Worm (Caenorhabditis elegans) whole organism, L3 larva: Measurements from ENCODE around the gene F53H4.3.

Experiments used
- R02D3.7 ChIP-seq: fragments of 150-350 bp; optimal IDR thresholded peaks from 2 replicates; lab custom pipeline; 2014; ENCODE audit warnings: missing biosample characterization, missing genetic modification characterization
- ZK546.5 ChIP-seq: sonication (generic microtip); optimal IDR thresholded peaks from 2 replicates; lab custom pipeline; 2017; ENCODE audit warnings: missing biosample characterization, missing genetic modification characterization
- aly-2 ChIP-seq: fragments of 150-350 bp; optimal IDR thresholded peaks from 2 replicates; lab custom pipeline; 2014; ENCODE audit warnings: missing biosample characterization, missing genetic modification characterization
- ama-1 ChIP-seq: fragments of 150-350 bp; optimal IDR thresholded peaks from 2 replicates; lab custom pipeline; 2018
- ceh-16 ChIP-seq: sonication (generic microtip); optimal IDR thresholded peaks from 2 replicates; lab custom pipeline; 2017; ENCODE audit warnings: missing biosample characterization, missing genetic modification characterization
- ceh-28 ChIP-seq: fragments of 150-350 bp; optimal IDR thresholded peaks from 2 replicates; lab custom pipeline; 2014; ENCODE audit warnings: missing biosample characterization, missing genetic modification reagents, missing genetic modification characterization
- ceh-82 ChIP-seq: fragments of 150-350 bp; optimal IDR thresholded peaks from 2 replicates; lab custom pipeline; 2014; ENCODE audit warnings: missing biosample characterization, missing genetic modification characterization
- ceh-9 ChIP-seq: sonication (generic microtip); optimal IDR thresholded peaks from 2 replicates; lab custom pipeline; 2018; ENCODE audit warnings: missing biosample characterization, missing genetic modification characterization
- daf-12 ChIP-seq: fragments of 150-350 bp; optimal IDR thresholded peaks from 2 replicates; lab custom pipeline; 2014; ENCODE audit warnings: missing biosample characterization, missing genetic modification reagents, missing genetic modification characterization
- egl-5 ChIP-seq: fragments of 150-350 bp; optimal IDR thresholded peaks from 2 replicates; lab custom pipeline; 2017; ENCODE audit warnings: missing biosample characterization, missing genetic modification reagents, missing genetic modification characterization, inconsistent platforms
- elt-1 ChIP-seq: fragments of 150-350 bp; optimal IDR thresholded peaks from 2 replicates; lab custom pipeline; 2014; ENCODE audit warnings: missing biosample characterization, missing genetic modification characterization
- elt-2 ChIP-seq: sonication (generic microtip); optimal IDR thresholded peaks from 2 replicates; lab custom pipeline; 2016; ENCODE audit warnings: missing genetic modification reagents, mild to moderate bottlenecking, missing genetic modification characterization, missing compliant biosample characterization
- elt-3 ChIP-seq, 3 experiments: fragments of 150-350 bp in 1 of 3; sonication (generic microtip) in 2 of 3; optimal IDR thresholded peaks; 2 replicates in 2 of 3; 4 replicates in 1 of 3; lab custom pipeline; 2014 to 2017; ENCODE audit warnings: missing biosample characterization in 3 of 3, missing genetic modification characterization in 3 of 3
- eor-1 ChIP-seq, 2 experiments: fragments of 150-350 bp; optimal IDR thresholded peaks; 2 replicates each; lab custom pipeline; 2014 to 2018; ENCODE audit warnings: missing biosample characterization in 2 of 2, missing genetic modification characterization in 2 of 2
- fkh-10 ChIP-seq: sonication (generic microtip); optimal IDR thresholded peaks from 2 replicates; lab custom pipeline; 2017; ENCODE audit warnings: missing biosample characterization, missing genetic modification reagents, missing genetic modification characterization
- fkh-2 ChIP-seq: fragments of 150-350 bp; optimal IDR thresholded peaks from 2 replicates; lab custom pipeline; 2014; ENCODE audit warnings: missing biosample characterization, missing genetic modification reagents, missing genetic modification characterization
- fos-1 ChIP-seq: fragments of 150-350 bp; optimal IDR thresholded peaks from 2 replicates; lab custom pipeline; 2014; ENCODE audit warnings: missing biosample characterization, missing genetic modification characterization
- hmg-11 ChIP-seq: sonication (generic microtip); optimal IDR thresholded peaks from 2 replicates; lab custom pipeline; 2016; ENCODE audit warnings: missing genetic modification characterization, missing compliant biosample characterization
- jun-1 ChIP-seq: fragments of 150-350 bp; optimal IDR thresholded peaks from 2 replicates; lab custom pipeline; 2014; ENCODE audit warnings: missing biosample characterization, missing genetic modification reagents, missing genetic modification characterization
- lin-15B ChIP-seq: fragments of 150-350 bp; optimal IDR thresholded peaks from 2 replicates; lab custom pipeline; 2014; ENCODE audit warnings: missing biosample characterization, missing genetic modification characterization
- lin-39 ChIP-seq: fragments of 150-350 bp; optimal IDR thresholded peaks from 2 replicates; lab custom pipeline; 2018; ENCODE audit warnings: missing biosample characterization, missing genetic modification reagents, missing genetic modification characterization
- lsy-12 ChIP-seq: sonication (generic microtip); optimal IDR thresholded peaks from 2 replicates; lab custom pipeline; 2016; ENCODE audit warnings: mild to moderate bottlenecking, missing genetic modification characterization, missing compliant biosample characterization
- mdl-1 ChIP-seq: fragments of 150-350 bp; optimal IDR thresholded peaks from 2 replicates; lab custom pipeline; 2014; ENCODE audit warnings: missing biosample characterization, missing genetic modification characterization
- mml-1 ChIP-seq: fragments of 150-350 bp; sonication (generic microtip); optimal IDR thresholded peaks from 3 replicates; lab custom pipeline; 2014; ENCODE audit warnings: missing biosample characterization, missing genetic modification characterization
- nfya-1 ChIP-seq: sonication (generic microtip); optimal IDR thresholded peaks from 2 replicates; lab custom pipeline; 2017; ENCODE audit warnings: missing genetic modification characterization, mild to moderate bottlenecking, missing compliant biosample characterization, antibody characterized with exemption, moderate library complexity; ENCODE audit not compliant: insufficient read depth
- nhr-11 ChIP-seq: fragments of 150-350 bp; optimal IDR thresholded peaks from 2 replicates; lab custom pipeline; 2014; ENCODE audit warnings: missing biosample characterization, missing genetic modification characterization
- nhr-12 ChIP-seq: fragments of 150-350 bp; optimal IDR thresholded peaks from 2 replicates; lab custom pipeline; 2014; ENCODE audit warnings: missing biosample characterization, missing genetic modification characterization
- nhr-23 ChIP-seq: fragments of 150-350 bp; optimal IDR thresholded peaks from 2 replicates; lab custom pipeline; 2014; ENCODE audit warnings: missing biosample characterization, missing genetic modification reagents, missing genetic modification characterization
- nhr-237 ChIP-seq: fragments of 150-350 bp; optimal IDR thresholded peaks from 2 replicates; lab custom pipeline; 2014; ENCODE audit warnings: missing biosample characterization, missing genetic modification characterization
- nhr-25 ChIP-seq: sonication (generic microtip); optimal IDR thresholded peaks from 2 replicates; lab custom pipeline; 2017; ENCODE audit warnings: missing biosample characterization, missing genetic modification characterization
- nhr-28 ChIP-seq: fragments of 150-350 bp; optimal IDR thresholded peaks from 2 replicates; lab custom pipeline; 2014; ENCODE audit warnings: missing biosample characterization, missing genetic modification characterization
- nhr-43 ChIP-seq: sonication (generic microtip); optimal IDR thresholded peaks from 2 replicates; lab custom pipeline; 2016; ENCODE audit warnings: mild to moderate bottlenecking, missing genetic modification characterization, missing compliant biosample characterization; ENCODE audit not compliant: poor library complexity, severe bottlenecking
- nhr-67 ChIP-seq: fragments of 150-350 bp; optimal IDR thresholded peaks from 2 replicates; lab custom pipeline; 2014; ENCODE audit warnings: missing biosample characterization, missing genetic modification characterization
- nhr-76 ChIP-seq: fragments of 150-350 bp; sonication (generic microtip); optimal IDR thresholded peaks from 5 replicates; lab custom pipeline; 2014; ENCODE audit warnings: missing biosample characterization, missing genetic modification characterization
- nhr-77 ChIP-seq: fragments of 150-350 bp; optimal IDR thresholded peaks from 2 replicates; lab custom pipeline; 2014; ENCODE audit warnings: missing biosample characterization, missing genetic modification characterization
- pha-4 ChIP-seq: fragments of 150-350 bp; optimal IDR thresholded peaks from 2 replicates; lab custom pipeline; 2014; ENCODE audit warnings: missing biosample characterization, missing genetic modification reagents, missing genetic modification characterization
- pqm-1 ChIP-seq: fragments of 150-350 bp; optimal IDR thresholded peaks from 2 replicates; lab custom pipeline; 2017; ENCODE audit warnings: missing biosample characterization, missing genetic modification characterization, inconsistent platforms
- sea-2 ChIP-seq: fragments of 150-350 bp; sonication (generic microtip); optimal IDR thresholded peaks from 4 replicates; lab custom pipeline; 2014; ENCODE audit warnings: missing biosample characterization, missing genetic modification reagents, missing genetic modification characterization
- skn-1 ChIP-seq: fragments of 150-350 bp; optimal IDR thresholded peaks from 2 replicates; lab custom pipeline; 2014; ENCODE audit warnings: missing biosample characterization, missing genetic modification characterization
- tbx-2 ChIP-seq: sonication (generic microtip); optimal IDR thresholded peaks from 2 replicates; lab custom pipeline; 2016; ENCODE audit warnings: mild to moderate bottlenecking, missing genetic modification characterization, missing compliant biosample characterization
- unc-39 ChIP-seq: sonication (generic microtip); optimal IDR thresholded peaks from 4 replicates; lab custom pipeline; 2017; ENCODE audit warnings: missing biosample characterization, missing genetic modification characterization
- unc-62 ChIP-seq: fragments of 150-350 bp; sonication (generic microtip); optimal IDR thresholded peaks from 4 replicates; lab custom pipeline; 2014; ENCODE audit warnings: missing biosample characterization, missing genetic modification reagents, missing genetic modification characterization
- zag-1 ChIP-seq: fragments of 150-350 bp; optimal IDR thresholded peaks from 2 replicates; lab custom pipeline; 2014; ENCODE audit warnings: missing biosample characterization, missing genetic modification characterization
- ztf-11 ChIP-seq: fragments of 150-350 bp; optimal IDR thresholded peaks from 2 replicates; lab custom pipeline; 2014; ENCODE audit warnings: missing biosample characterization, missing genetic modification characterization
- ztf-4 ChIP-seq: fragments of 150-350 bp; optimal IDR thresholded peaks from 2 replicates; lab custom pipeline; 2014; ENCODE audit warnings: missing biosample characterization, missing genetic modification characterization

The F53H4.3 gene

ce11 chrX:15844330-15844729, 43.1 kb downstream of the F53H4.3 start:
- no peak for TF ChIP-seq nhr-67 (tag; lab: Kevin White, UChicago)
- no peak for TF ChIP-seq egl-5 (tag; lab: Kevin White, UChicago)
- TF ChIP-seq nhr-12 (tag; lab: Kevin White, UChicago) = no peak
- TF ChIP-seq nhr-23 = no peak
- no peak for TF ChIP-seq lin-39 (tag; lab: Kevin White, UChicago)
- no peak for TF ChIP-seq hmg-11
- no peak for TF ChIP-seq nhr-76 (tag; lab: Kevin White, UChicago)

DNA sequence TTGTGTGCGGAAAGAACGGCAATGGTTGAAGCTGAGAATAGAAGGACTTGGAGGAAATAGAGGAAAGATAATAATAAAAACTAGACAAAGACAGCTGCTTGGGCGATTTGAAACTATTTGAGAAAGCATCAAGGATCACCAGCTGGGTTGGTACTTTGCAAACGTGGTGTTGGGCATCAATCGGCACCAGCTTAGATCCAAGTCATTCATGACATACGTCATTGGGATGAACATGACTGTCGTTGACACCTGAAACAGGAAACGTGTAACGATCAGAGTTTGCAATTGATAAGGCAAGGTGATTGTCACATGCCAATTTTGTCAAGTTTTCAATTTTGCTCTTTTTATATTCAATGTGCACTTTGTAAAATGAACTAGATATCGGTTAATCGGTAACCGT, 44.9 kb downstream of the F53H4.3 start:
- TF ChIP-seq jun-1 (tag; lab: Kevin White, UChicago) = peak; percentile 61
- no peak for TF ChIP-seq sea-2
- TF ChIP-seq mml-1 (tag; lab: Kevin White, UChicago) = no peak
- no peak for TF ChIP-seq ZK546.5 (tag; lab: Kevin White, UChicago)
- peak; percentile 58 for TF ChIP-seq tbx-2 (tag; lab: Kevin White, UChicago)
- no peak for TF ChIP-seq elt-1 (tag; lab: Kevin White, UChicago)
- peak; percentile 47 for TF ChIP-seq nhr-77 (tag; lab: Kevin White, UChicago)
- TF ChIP-seq ceh-16 = no peak
- no peak for TF ChIP-seq nhr-12 (tag; lab: Kevin White, UChicago)
- TF ChIP-seq fkh-10 (GFP tag; lab: Kevin White, UChicago) = no peak
- no peak for TF ChIP-seq ztf-4 (tag; lab: Kevin White, UChicago)
- no peak for TF ChIP-seq elt-3 (tag; optimal IDR thresholded peaks at IDR 0.05; lab: Kevin White, UChicago)
- TF ChIP-seq daf-12 = no peak
- peak; percentile 87 for TF ChIP-seq pqm-1 (tag; lab: Kevin White, UChicago)
- no peak for TF ChIP-seq lin-15B (tag; lab: Kevin White, UChicago)
- peak; percentile 67 for TF ChIP-seq lsy-12 (tag; lab: Kevin White, UChicago)
- no peak for TF ChIP-seq hmg-11
- peak; percentile 3 for TF ChIP-seq pha-4 (tag; lab: Kevin White, UChicago)
- TF ChIP-seq R02D3.7 = no peak
- no peak for TF ChIP-seq fkh-2 (tag; lab: Kevin White, UChicago)
- TF ChIP-seq aly-2 (tag; lab: Kevin White, UChicago) = peak; percentile 21
- TF ChIP-seq nhr-43 (tag; lab: Kevin White, UChicago) = peak; percentile 87
- no peak for TF ChIP-seq eor-1 (tag; optimal IDR thresholded peaks at IDR 0.05; lab: Kevin White, UChicago)
- TF ChIP-seq nhr-76 (tag; lab: Kevin White, UChicago) = no peak
- peak; percentile 85 for TF ChIP-seq elt-2 (tag; lab: Kevin White, UChicago)
- no peak for TF ChIP-seq fos-1

- peak; percentile 94 for TF ChIP-seq fos-1
- no peak for TF ChIP-seq nhr-237 (tag; lab: Kevin White, UChicago)
- TF ChIP-seq fkh-2 (tag; lab: Kevin White, UChicago) = peak; percentile 78
- peak; percentile 78 for TF ChIP-seq nhr-76 (tag; lab: Kevin White, UChicago)
- no peak for TF ChIP-seq nhr-67 (tag; lab: Kevin White, UChicago)
- no peak for TF ChIP-seq egl-5 (tag; lab: Kevin White, UChicago)
- peak; percentile 94 for TF ChIP-seq ceh-82 (tag; lab: Kevin White, UChicago)
- TF ChIP-seq zag-1 (tag; lab: Kevin White, UChicago) = peak; percentile 79
- peak; percentile 96 for TF ChIP-seq ceh-28 (tag; lab: Kevin White, UChicago)
- TF ChIP-seq skn-1 (tag; lab: Kevin White, UChicago) = peak; percentile 89
- TF ChIP-seq hmg-11 = peak; percentile 99
- TF ChIP-seq nhr-28 (tag; lab: Kevin White, UChicago) = peak; percentile 36
- no peak for TF ChIP-seq aly-2 (tag; lab: Kevin White, UChicago)
- peak; percentile 98 for TF ChIP-seq elt-2 (tag; lab: Kevin White, UChicago)
- TF ChIP-seq eor-1 (tag; optimal IDR thresholded peaks at IDR 0.05; lab: Kevin White, UChicago) = no peak
- TF ChIP-seq daf-12 = peak; percentile 24
- peak; percentile 98 for TF ChIP-seq nhr-43 (tag; lab: Kevin White, UChicago)
- TF ChIP-seq elt-3 (tag; optimal IDR thresholded peaks at IDR 0.05; lab: Kevin White, UChicago) = peak; percentile 77 to 95 (median 87)
- TF ChIP-seq jun-1 (tag; lab: Kevin White, UChicago) = peak; percentile 98
- TF ChIP-seq tbx-2 (tag; lab: Kevin White, UChicago) = peak; percentile 96
- TF ChIP-seq nfya-1 (tag; lab: Kevin White, UChicago) = peak; percentile 100
- peak; percentile 77 for TF ChIP-seq ama-1
- TF ChIP-seq unc-62 (GFP tag; lab: Kevin White, UChicago) = peak; percentile 98
- no peak for TF ChIP-seq unc-39 (tag; lab: Kevin White, UChicago)
- peak; percentile 24 for TF ChIP-seq ZK546.5 (tag; lab: Kevin White, UChicago)
- peak; percentile 11 for TF ChIP-seq ceh-16
- peak; percentile 87 for TF ChIP-seq nhr-77 (tag; lab: Kevin White, UChicago)
- TF ChIP-seq nhr-11 (tag; lab: Kevin White, UChicago) = peak; percentile 86
- TF ChIP-seq mdl-1 = peak; percentile 95
- TF ChIP-seq elt-1 (tag; lab: Kevin White, UChicago) = peak; percentile 87
- TF ChIP-seq nhr-25 (tag; lab: Kevin White, UChicago) = peak; percentile 100
- TF ChIP-seq R02D3.7 = peak; percentile 91
- TF ChIP-seq ceh-9 (tag; lab: Kevin White, UChicago) = no peak
- TF ChIP-seq fkh-10 (GFP tag; lab: Kevin White, UChicago) = peak; percentile 94
- TF ChIP-seq lin-39 (tag; lab: Kevin White, UChicago) = peak; percentile 100
- TF ChIP-seq lsy-12 (tag; lab: Kevin White, UChicago) = peak; percentile 99
- TF ChIP-seq sea-2 = peak; percentile 75
- TF ChIP-seq ztf-11 (tag; lab: Kevin White, UChicago) = no peak
Observed at ce11 chrX:15841086-15841622, 46.2 kb downstream of the F53H4.3 start, which contains the start of gene serp-1.1. Gene serp-1.1 (plus strand): TSS chrX:15841572.
